Worm (Caenorhabditis elegans) whole organism, L4/young adult: ENCODE results near the gene spp-9.

Source experiments
- W03F9.2 ChIP-seq: fragments of 150-350 bp; optimal IDR thresholded peaks from 2 replicates; lab custom pipeline; 2014; ENCODE audit warnings: missing biosample characterization, missing genetic modification characterization
- dao-5 ChIP-seq: sonication (generic microtip); optimal IDR thresholded peaks from 2 replicates; lab custom pipeline; 2016; ENCODE audit warnings: missing genotype, missing genetic modification characterization, moderate library complexity, missing compliant biosample characterization
- him-1 ChIP-seq: sonication (generic microtip); optimal IDR thresholded peaks from 2 replicates; lab custom pipeline; 2016; ENCODE audit warnings: missing genotype, missing genetic modification reagents, missing genetic modification characterization, missing compliant biosample characterization

The spp-9 gene

DNA sequence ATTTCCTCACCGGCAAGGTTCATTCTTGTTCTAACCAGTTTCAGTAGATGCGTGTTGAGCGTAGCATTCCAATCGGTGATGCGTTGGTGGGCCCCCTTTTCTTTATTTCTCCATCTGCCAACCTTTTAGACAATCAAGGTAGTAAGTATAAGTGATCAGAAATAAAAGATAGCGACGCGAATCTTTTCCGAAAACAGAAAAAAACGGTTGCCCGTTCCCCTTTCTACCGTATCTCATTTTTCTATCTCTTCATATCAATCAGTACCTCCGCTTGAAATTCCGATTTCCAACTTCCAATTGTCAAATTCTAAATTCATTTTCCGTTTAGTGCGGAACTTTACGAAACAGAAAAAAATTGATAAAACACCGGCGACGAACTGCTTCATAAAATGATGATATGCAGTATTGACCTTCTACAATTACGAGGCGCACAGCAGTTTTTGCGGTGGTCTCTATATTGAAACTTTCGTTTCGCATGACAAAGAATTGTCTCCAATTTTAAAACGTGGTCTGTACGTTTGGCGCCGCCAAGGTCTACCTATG is 8.2 kb upstream of the spp-9 start:
- TF ChIP-seq dao-5 (tag; lab: Kevin White, UChicago) (no peak), W03F9.2 (no peak), him-1 (tag; lab: Kevin White, UChicago) (no peak)

DNA sequence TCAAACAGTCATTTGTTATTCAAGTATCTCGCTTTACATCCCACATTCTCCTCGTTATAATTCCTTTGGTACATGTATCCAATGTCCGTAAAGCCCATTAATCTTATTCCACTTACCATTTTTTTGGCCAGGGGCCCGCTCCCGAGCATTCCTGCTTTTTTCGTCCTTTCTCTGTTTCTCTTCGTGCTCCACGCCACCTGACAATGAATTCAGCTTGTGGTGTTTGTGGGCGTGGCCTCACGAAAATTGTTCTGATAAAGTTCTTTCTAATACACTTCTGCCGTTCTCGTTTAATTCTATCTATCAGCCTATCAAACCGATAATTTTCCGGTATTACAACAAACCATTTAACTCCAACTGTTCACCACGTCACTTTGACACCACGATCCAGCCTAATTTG is 7.6 kb upstream of the spp-9 start:
- TF ChIP-seq dao-5 (tag; lab: Kevin White, UChicago), result no peak
- peak; percentile 52 for TF ChIP-seq him-1 (tag; lab: Kevin White, UChicago)

DNA sequence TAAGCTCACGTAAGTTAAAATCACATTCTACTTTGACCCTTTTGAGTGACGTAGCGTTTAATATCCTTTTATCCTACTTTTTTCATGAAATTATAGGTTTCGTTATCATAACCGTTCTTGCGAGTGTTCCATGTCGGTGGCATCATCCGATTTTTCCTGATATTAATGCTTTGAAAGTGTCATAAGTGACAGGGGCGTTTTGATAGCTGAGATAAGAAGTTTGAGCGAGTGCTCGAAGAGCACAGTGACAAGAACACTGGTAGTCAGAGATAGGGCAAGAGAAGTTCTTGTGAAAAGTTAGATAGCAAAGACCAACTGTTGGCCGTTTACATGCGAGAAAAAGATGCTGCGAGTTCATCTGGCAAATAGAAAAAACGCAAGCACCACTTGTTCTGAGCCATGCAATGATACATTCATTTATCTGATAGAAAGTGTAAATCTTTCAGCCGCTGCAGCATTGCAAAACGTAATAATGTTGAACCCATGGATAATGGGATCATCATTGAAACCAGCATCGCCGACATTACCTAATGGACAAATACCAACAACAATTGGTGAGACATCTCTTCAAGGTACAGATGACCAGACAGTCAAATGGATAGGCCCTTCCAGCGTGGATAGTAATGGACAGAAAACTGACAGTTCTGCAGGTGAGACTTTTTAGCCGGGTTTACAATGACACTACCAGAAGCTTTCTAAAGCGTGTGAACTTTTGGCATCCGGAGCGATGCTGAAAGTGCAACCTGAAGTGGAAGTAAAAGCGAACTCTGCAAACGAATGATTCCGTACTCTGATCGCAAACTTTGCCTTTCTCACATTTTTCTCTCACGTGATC is 6.4 kb upstream of the spp-9 start:
- no peak for TF ChIP-seq him-1 (tag; lab: Kevin White, UChicago)
- TF ChIP-seq W03F9.2, result no peak
- TF ChIP-seq dao-5 (tag; lab: Kevin White, UChicago), result no peak

DNA sequence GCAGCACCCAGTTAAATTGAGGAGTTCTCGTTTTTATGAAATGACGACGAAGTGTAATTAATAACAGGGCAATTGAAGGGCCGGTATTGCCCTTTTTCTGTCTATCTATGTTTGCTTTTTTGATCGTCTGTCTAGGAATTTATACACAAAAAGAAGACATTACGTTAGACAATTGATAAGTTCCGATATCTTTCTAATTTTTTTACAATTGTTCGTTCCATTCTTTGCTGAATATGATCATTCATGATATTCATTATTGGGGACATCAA is 5.8 kb upstream of the spp-9 start:
- no peak for TF ChIP-seq him-1 (tag; lab: Kevin White, UChicago)
- no peak for TF ChIP-seq W03F9.2
- TF ChIP-seq dao-5 (tag; lab: Kevin White, UChicago), result no peak

DNA sequence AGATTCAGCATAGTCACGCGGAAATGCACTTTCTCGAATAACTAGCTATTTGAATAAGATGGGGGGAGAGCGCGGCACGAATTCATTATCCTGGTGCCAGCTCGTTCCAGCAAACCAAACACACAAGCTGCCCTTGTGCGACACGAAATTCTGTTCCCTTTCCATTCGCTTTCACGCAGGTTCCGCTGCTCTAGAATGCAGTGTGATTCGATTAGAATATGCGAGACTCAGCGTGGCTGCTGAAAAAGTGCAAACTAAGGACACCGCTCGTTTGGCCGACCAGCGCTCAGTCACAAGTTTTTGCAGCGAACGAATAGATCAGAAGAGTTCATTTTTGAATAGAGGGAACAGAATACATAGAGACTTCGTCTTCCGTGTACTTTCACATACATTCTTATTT is 5.5 kb upstream of the spp-9 start:
- TF ChIP-seq dao-5 (tag; lab: Kevin White, UChicago), result no peak
- TF ChIP-seq him-1 (tag; lab: Kevin White, UChicago), result no peak
- no peak for TF ChIP-seq W03F9.2

DNA sequence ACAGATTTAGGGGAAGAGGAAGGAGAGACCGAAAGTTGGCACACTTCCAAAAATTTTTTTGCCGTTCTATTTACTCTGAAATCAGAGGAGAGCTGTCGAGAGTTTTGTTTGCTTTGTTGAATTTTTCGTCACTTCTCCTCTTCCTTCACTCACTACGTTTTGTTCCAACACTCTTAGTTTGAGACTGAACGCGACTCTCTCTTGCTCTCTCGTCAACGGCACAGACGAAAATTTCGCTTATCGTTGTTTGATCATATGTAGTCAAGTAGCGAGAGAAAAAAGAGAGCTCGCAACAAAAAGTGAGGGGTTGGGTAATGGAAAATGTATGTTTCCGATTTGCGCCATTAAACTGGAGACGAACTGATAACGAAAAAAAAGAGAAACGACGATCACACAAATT is 4.9 kb upstream of the spp-9 start:
- TF ChIP-seq dao-5 (tag; lab: Kevin White, UChicago), result no peak
- TF ChIP-seq him-1 (tag; lab: Kevin White, UChicago), result no peak
- no peak for TF ChIP-seq W03F9.2

DNA sequence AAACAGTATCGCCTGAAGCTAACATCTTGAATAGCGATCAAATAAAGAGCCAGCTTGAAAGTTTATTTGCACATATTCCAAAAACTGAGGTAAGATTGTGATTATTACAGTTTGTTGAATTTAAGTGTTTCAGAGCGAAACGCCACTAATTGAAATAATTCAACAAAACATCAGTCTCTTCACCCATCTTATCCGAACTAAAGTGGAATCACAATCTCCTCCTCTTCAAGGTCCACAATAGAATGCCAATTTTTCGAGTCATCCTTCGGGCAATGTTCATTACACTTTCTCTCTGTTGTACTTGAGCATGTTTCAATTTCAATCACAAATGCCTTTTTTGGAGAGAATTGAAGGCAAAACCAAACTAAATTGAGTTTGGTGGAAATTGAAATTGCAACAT is 3.6 kb upstream of the spp-9 start:
- no peak for TF ChIP-seq W03F9.2
- TF ChIP-seq dao-5 (tag; lab: Kevin White, UChicago), result no peak
- TF ChIP-seq him-1 (tag; lab: Kevin White, UChicago), result no peak

DNA sequence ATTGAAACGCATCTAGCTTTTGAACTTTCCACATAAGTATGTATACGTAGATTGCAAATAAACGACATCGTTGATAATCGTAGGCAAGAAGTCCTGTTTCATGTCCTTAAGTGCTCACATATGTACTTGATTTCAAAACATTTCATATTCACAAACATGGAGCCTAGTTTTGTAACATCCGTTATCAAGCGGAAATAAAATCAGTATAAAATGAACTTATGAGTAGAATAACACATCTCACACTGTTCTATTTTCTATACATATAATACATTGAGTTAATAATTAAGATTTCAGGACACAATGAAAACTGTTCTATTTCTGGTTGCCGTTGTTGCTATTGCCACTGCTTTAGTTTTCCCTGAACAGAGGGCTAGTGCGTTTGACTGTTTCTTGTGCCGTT is 2.2 kb downstream of the spp-9 start, which contains the start of gene spp-21:
TSS of gene spp-21 (plus strand) at position 301 of the 400 bp plus-strand sequence.
- TF ChIP-seq dao-5 (tag; lab: Kevin White, UChicago) (no peak), W03F9.2 (no peak), him-1 (tag; lab: Kevin White, UChicago) (no peak)

DNA sequence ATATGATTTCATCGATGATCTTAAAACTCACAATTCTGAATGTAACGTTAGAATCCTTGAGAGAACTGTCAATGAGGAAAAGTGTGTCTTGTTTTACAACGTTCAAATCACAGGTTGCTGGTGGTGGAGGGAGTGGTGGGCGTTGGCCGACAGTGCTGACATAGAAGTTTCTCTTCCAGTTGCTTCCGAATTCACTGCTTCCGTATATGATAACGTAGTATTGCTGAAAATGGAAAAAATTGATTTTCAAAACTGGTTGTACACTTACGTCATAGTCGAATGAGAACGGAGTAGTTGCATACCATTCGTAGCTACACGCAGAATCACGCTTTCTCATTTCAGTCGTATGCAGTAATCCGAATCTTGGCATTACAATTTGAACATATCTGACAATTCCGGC is 4.3 kb downstream of the spp-9 start:
- TF ChIP-seq dao-5 (tag; lab: Kevin White, UChicago) (no peak), him-1 (tag; lab: Kevin White, UChicago) (no peak), W03F9.2 (no peak)

DNA sequence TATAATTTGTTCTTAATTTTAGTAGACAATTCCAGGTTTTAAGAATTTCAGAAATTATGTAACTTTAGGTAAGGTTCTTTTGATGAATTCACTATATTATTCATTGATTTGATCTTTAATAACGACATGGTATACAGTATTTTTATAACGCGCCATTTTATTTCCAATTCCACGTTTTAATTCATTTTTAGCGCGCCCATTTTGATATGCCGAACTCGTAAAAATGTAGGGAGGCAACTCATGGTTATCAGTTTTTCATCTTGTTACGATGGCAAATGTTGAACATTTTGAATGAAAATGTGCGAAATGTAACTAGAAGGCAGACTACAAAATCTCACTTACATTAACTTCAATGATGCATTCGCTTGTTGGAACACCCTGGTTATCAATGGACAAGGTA is 11.3 kb downstream of the spp-9 start:
- TF ChIP-seq him-1 (tag; lab: Kevin White, UChicago) (no peak), W03F9.2 (no peak), dao-5 (tag; lab: Kevin White, UChicago) (no peak)

DNA sequence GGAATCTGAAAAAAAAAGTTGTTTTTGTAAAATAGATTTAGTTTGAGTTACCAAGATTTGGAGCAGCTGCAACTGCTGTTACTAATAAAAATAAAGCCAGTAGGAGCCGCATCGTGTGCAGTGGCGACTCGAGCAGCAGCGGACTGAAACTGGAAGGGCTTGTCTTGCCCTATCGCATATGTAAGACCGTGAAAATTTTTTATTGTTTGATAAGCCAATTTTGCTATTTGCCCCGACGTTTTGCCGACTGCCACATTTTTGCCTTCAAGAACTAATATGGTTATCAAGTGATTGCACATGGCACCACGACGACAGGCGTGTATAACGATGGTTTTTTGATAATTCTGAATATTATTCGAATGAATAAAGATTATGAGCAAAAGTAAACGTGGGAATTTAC is 12.2 kb downstream of the spp-9 start, which contains the start of gene T25C12.3:
TSS of gene T25C12.3 (minus strand) at position 262 of the 400 bp plus-strand sequence.
- TF ChIP-seq dao-5 (tag; lab: Kevin White, UChicago) (no peak), him-1 (tag; lab: Kevin White, UChicago) (no peak), W03F9.2 (no peak)

DNA sequence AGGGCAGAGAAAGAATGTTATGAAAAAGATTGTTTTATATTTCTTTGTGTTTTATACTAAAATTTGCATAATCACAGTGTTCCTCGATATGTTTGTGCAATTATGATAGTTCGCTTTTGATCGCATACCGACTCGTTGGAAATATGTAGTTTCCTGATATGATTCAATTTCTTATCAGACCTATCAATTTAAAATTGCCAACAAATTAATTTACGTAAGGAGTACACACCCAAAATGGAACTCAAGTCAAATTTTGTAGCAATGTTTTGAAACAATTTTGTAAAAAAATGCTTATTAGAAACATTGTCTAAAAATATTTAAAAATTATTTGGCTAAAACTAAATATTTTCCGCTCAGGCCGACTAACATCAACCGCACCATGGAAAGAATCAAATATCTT is 13.0 kb downstream of the spp-9 start:
- TF ChIP-seq dao-5 (tag; lab: Kevin White, UChicago) (no peak), W03F9.2 (no peak), him-1 (tag; lab: Kevin White, UChicago) (no peak)

DNA sequence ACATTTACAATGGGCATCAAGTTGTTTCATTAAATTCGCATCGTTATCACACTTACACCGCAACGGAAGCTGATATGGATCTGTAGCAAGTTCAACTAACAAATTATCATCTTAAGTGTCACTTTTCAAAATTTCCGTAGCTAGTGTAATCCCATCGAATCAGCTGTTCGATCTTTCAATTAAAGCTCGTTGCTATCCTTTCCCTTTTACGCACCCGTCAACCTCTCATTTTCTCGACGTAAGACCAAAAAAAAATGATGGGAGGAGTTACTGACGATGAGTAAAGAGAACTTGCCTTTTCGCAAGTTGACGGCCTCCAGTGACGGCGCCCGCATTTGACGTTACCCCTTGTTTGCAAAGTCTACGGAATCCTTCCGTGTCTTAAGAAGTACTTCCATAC is 14.4 kb downstream of the spp-9 start, which contains the start of gene F29G6.1:
TSS of gene F29G6.1 (plus strand) at position 301 of the 400 bp plus-strand sequence.
- TF ChIP-seq him-1 (tag; lab: Kevin White, UChicago), result no peak
- no peak for TF ChIP-seq W03F9.2

DNA sequence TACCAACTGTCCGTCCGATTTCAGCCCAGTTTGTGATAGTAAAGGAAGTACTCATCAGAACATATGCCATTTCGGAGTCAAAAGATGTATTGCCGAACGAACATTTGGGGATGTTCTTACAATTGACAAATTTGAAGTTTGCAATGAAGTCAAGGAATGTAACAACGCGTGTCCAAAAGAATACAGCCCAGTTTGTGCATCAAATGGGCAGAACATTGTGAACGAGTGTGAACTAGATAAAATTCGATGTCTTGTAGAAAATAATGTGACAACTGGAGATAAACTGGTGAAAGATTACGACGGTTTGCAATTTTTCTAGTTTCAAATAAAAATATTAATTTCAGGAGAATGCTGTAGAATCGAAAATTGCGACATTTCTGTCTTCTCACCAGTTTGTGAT is 20.3 kb downstream of the spp-9 start:
- TF ChIP-seq W03F9.2 (no peak), dao-5 (tag; lab: Kevin White, UChicago) (no peak), him-1 (tag; lab: Kevin White, UChicago) (no peak)

DNA sequence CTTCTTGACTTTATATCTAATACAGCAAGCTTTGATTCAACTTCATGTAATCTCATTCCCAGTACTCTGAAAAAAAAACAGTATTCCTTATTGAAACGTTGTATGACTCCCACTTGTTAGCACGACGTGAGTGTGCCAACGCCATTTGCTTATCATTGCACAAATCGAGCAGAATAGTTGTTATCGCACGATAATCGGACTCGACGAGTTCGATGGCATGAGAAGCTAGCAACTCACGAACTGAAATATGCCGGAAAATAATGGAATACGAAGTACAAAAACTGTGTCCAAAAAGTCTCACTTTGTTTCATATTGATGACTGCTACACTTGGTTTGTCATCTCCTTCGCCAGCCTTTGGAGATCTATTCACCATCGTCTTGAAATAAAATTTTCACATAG is 22.0 kb downstream of the spp-9 start:
- TF ChIP-seq him-1 (tag; lab: Kevin White, UChicago) (no peak), W03F9.2 (no peak), dao-5 (tag; lab: Kevin White, UChicago) (no peak)
